Fruit fly (Drosophila melanogaster): ENCODE results near the gene CG42819.
A peak's percentile ranks its signal among the peaks of the same experiment; 100 is the strongest.

CG42819 gene

DNA sequence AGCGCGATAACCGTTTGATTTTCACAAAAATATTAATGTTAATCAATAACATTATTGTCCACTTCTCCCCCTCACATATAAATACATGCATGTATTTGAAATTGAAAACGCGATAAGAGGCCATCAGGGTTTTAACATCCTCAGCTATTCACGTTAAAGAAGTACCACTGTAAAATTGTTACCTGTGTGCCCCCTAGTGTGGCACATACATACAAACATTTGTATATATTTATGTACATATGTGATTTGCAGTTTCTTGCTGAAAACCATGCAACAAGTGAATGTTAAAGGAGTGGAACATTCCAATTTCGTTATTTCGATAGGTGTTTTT lies 26.2 kb downstream of the CG42819 start:
- TF ChIP-seq noc (tag; optimal IDR thresholded peaks at IDR 0.05): no peak

DNA sequence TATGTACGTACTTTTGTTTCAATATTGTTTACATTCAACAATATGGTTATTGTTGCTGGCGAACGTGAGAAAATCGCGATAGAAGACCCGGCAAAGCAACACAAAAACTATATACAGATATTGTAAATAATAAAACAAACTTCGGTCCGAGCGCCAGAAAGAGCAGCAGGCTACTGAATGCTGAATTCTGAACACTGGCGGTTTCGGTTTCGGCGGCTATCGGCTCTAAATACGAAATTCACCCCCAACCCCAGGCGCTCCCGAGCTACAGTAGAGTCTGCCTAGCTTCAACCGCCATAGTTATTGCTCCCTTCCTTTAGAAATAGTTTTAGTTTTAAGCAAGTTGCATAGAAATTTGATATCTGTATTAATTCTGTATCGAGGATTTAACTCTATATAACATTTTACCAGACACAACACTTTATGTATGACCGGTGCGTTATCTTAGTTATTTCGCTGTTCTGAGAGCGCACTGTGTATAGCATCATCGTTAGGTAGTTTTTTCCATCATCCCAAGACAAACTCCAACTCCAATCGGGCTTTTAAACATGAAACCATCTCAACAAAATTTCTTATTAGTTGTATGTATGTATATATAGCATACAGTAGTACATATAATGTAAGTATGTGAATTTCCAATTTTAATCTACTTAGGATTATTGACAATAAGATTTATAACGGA lies 26.7 kb downstream of the CG42819 start, which contains the start of gene CG7627:
TSS of gene CG7627 (minus strand) at position 197 of the 682 bp plus-strand sequence.
- peak; percentile 88 for TF ChIP-seq noc (tag; optimal IDR thresholded peaks at IDR 0.05)

- no peak for TF ChIP-seq noc (tag; optimal IDR thresholded peaks at IDR 0.05)
Observed at dm6 chr2L:8361204-8361952, 27.8 kb downstream of the CG42819 start.

DNA sequence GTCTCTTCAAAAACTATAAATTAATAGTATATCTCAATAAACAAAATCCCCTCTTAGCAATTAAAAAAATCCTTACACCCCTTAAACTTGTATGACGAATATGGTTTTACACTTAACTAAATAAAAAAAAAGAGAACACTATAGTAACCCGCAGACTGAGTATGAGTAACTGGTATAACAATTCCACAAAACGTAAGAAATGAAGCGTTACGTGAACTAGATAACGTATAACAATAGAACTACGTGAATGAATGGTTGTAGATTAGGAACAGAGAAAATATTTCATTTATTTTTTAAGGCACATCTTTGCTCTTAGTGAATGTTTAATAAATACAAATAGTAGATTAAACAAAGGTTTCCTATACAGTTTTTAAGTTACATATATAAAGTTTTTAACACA lies 33.7 kb downstream of the CG42819 start:
- TF ChIP-seq noc (tag; optimal IDR thresholded peaks at IDR 0.05): no peak

DNA sequence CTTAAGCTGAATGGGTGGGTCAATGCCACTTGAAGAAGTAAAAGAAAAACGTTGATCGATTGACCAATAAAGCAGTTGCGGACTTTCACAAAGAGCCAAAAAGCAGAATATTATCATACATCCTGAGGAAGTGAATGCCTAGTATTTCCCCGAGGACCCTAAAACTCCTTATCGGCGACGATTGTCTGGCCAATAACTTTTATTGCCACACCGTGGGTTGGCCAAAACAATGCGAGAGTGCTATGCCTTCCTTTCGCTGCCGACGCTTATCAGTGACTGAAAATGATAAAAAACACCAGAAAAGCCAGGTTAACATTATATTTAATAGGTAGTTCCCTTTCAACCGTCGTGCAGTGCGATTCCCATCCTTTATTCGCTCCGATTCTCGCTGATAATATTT lies 37.3 kb downstream of the CG42819 start, which contains the start of gene Mur29B:
TSS of gene Mur29B (plus strand) at position 324 of the 400 bp plus-strand sequence.
- TF ChIP-seq noc (tag; optimal IDR thresholded peaks at IDR 0.05): no peak

- TF ChIP-seq noc (tag; optimal IDR thresholded peaks at IDR 0.05): no peak
Observed at dm6 chr2L:8351333-8351732, 37.8 kb downstream of the CG42819 start.

DNA sequence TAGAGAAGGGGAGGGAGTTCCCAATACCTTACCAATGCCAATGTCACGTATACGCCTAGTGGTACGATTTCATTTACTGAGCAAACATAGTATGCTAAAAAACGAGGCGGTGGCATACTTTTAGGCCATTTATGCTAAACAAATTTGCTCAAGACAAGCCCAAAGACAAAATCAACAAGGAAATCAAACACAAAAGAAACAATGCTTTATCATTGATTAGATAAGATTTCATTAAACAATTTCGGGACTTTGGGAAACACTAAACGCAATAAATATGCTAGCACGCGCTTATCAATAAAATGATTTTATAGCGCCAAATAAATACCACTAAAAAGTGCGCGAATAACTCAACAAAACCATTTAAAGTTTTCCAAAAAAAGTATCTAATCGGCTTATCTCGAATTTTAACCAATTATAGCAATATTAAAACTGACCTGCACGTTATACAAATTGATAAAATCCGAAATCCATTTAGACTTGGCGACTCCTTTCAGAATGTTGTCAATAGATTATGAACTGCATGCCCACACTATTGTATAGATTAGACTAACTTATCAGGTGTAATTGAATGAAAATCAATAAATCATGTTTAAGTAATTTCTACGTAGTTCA lies 38.5 kb downstream of the CG42819 start:
- TF ChIP-seq noc (tag; optimal IDR thresholded peaks at IDR 0.05): peak; percentile 89

DNA sequence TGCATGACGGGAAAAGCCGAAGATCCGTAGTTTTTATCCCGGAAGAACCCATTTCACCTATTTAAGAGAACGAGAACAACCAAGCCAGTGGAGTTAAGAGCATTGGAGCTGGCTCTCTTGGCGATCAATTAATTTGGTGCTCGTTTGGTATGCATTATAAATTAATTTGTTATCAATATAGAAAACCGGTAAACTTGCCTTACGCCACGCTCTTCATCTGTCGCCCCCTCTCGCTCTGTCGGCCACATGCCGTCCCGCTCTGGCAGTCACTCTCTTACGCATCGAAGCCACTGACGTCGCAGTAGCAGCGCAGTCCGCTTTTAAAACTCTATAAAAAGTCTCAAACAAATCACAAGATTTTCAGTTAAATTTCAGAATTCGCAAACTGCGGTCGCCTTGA lies 42.9 kb downstream of the CG42819 start, which contains the start of gene CG7778:
TSS of gene CG7778 (plus strand) at position 361 of the 400 bp plus-strand sequence.
- TF ChIP-seq noc (tag; optimal IDR thresholded peaks at IDR 0.05): no peak

DNA sequence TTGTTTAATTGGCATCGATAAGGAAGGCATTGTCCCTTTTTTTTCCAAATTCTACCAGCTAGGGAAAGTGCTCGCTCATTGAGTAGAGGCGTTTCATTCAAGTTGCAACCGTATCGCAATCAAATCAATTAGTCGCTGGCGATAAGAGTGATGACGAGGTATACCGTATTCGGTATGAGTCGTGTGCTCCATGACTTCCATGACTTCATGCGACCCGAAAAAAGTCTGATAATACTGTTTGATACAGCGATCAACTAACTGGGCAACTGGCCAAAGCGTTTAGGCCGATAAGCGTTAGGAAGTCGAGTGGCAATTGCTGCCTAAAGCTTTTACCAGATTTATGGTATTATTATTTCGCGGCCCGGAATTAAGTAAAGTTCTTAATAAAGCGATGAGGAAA lies 44.6 kb downstream of the CG42819 start:
- TF ChIP-seq noc (tag; optimal IDR thresholded peaks at IDR 0.05): peak; percentile 51

dm6 chr2L:8342395-8342794 lies 46.7 kb downstream of the CG42819 start, which contains the start of gene CG14273:
CG14273 (plus strand) TSS chr2L:8342695.
- no peak for TF ChIP-seq noc (tag; optimal IDR thresholded peaks at IDR 0.05)

- no peak for TF ChIP-seq noc (tag; optimal IDR thresholded peaks at IDR 0.05)
Observed at dm6 chr2L:8339751-8340349, 49.3 kb downstream of the CG42819 start.
